Fruit fly (Drosophila melanogaster) whole organism, embryonic: ENCODE measurements around the gene CG18598.
A peak's percentile ranks its signal among the peaks of the same experiment; 100 is the strongest.

Experiments
- Atf6 ChIP-seq: fragments of 200-800 bp; sonication (Bioruptor generic); IDR thresholded peaks from 2 replicates; pipeline ENCODE4 v1.3.6; 2022; ENCODE audit warnings: missing biosample characterization, missing genetic modification characterization
- B-H1 ChIP-seq: fragments of 200-800 bp; sonication (Bioruptor generic); IDR thresholded peaks from 3 replicates; pipeline ENCODE4 v1.3.6; 2022; ENCODE audit warnings: missing biosample characterization, missing genetic modification characterization
- CG10267 ChIP-seq: fragments of 200-800 bp; sonication (Bioruptor generic); optimal IDR thresholded peaks from 2 replicates; lab custom pipeline; 2018; ENCODE audit warnings: missing biosample characterization, mild to moderate bottlenecking, missing genetic modification characterization, moderate library complexity
- CG11093 ChIP-seq: fragments of 200-800 bp; sonication (Bioruptor generic); IDR thresholded peaks from 3 replicates; pipeline ENCODE4 v1.3.6; 2022; ENCODE audit warnings: missing biosample characterization, missing genetic modification characterization
- CG11560 ChIP-seq: fragments of 200-800 bp; sonication (Bioruptor generic); IDR thresholded peaks from 3 replicates; pipeline ENCODE4 v1.3.6; 2022; ENCODE audit warnings: missing biosample characterization, missing genetic modification characterization
- CG12299 ChIP-seq: fragments of 200-800 bp; sonication (Bioruptor generic); optimal IDR thresholded peaks from 2 replicates; lab custom pipeline; 2018; ENCODE audit warnings: missing biosample characterization, mild to moderate bottlenecking, missing genetic modification characterization
- CG1233 ChIP-seq: fragments of 200-800 bp; sonication (Bioruptor generic); optimal IDR thresholded peaks from 4 replicates; lab custom pipeline; 2018; ENCODE audit warnings: missing biosample characterization, mild to moderate bottlenecking, missing genetic modification characterization
- CG12744 ChIP-seq: fragments of 200-800 bp; sonication (Bioruptor generic); optimal IDR thresholded peaks from 2 replicates; lab custom pipeline; 2016; ENCODE audit warnings: missing biosample characterization, missing genetic modification characterization
- CG13287 ChIP-seq: fragments of 200-800 bp; sonication (Bioruptor generic); IDR thresholded peaks from 2 replicates; pipeline ENCODE4 v1.3.6; 2022; ENCODE audit warnings: missing biosample characterization, missing genetic modification characterization; ENCODE audit not compliant: partially characterized antibody
- CG14860 ChIP-seq: fragments of 200-800 bp; sonication (Bioruptor generic); IDR thresholded peaks from 3 replicates; pipeline ENCODE4 v1.3.6; 2022; ENCODE audit warnings: missing biosample characterization, missing genetic modification characterization; ENCODE audit not compliant: partially characterized antibody
- CG15011 ChIP-seq: fragments of 200-800 bp; sonication (Bioruptor generic); optimal IDR thresholded peaks from 3 replicates; lab custom pipeline; 2018; ENCODE audit warnings: missing biosample characterization, mild to moderate bottlenecking, missing genetic modification characterization
- CG1529 ChIP-seq: fragments of 200-800 bp; sonication (Bioruptor generic); optimal IDR thresholded peaks from 3 replicates; lab custom pipeline; 2018; ENCODE audit warnings: missing biosample characterization, missing genetic modification characterization
- CG1792 ChIP-seq: fragments of 200-800 bp; sonication (Bioruptor generic); optimal IDR thresholded peaks from 2 replicates; lab custom pipeline; 2016; ENCODE audit warnings: missing biosample characterization, missing genetic modification characterization
- CG18764 ChIP-seq: fragments of 200-800 bp; sonication (Bioruptor generic); optimal IDR thresholded peaks from 3 replicates; lab custom pipeline; 2016; ENCODE audit warnings: missing biosample characterization, missing genetic modification characterization
- CG30020 ChIP-seq: fragments of 200-800 bp; optimal IDR thresholded peaks from 2 replicates; lab custom pipeline; 2019; ENCODE audit warnings: missing biosample characterization, mild to moderate bottlenecking, missing genetic modification characterization, moderate library complexity
- CG3726 ChIP-seq: fragments of 200-800 bp; sonication (Bioruptor generic); IDR thresholded peaks from 3 replicates; pipeline ENCODE4, ENCODE4 v1.3.6; 2022; ENCODE audit warnings: missing biosample characterization, missing genetic modification characterization
- CG4360 ChIP-seq: fragments of 200-800 bp; sonication (Bioruptor generic); IDR thresholded peaks from 2 replicates; pipeline ENCODE4 v1.3.6; 2022; ENCODE audit warnings: missing biosample characterization, missing genetic modification characterization
- CG6765 ChIP-seq: fragments of 200-800 bp; sonication (Bioruptor generic); optimal IDR thresholded peaks from 3 replicates; lab custom pipeline; 2017; ENCODE audit warnings: missing biosample characterization, mild to moderate bottlenecking, missing genetic modification characterization
- CG7357 ChIP-seq: fragments of 200-800 bp; sonication (Bioruptor generic); IDR thresholded peaks from 3 replicates; pipeline ENCODE4 v1.3.6; 2022; ENCODE audit warnings: missing biosample characterization, missing genetic modification characterization
- HLH4C ChIP-seq: fragments of 200-800 bp; sonication (Bioruptor generic); IDR thresholded peaks from 3 replicates; pipeline ENCODE4 v1.3.6; 2022; ENCODE audit warnings: missing biosample characterization, missing genetic modification characterization; ENCODE audit not compliant: partially characterized antibody
- HLHmδ ChIP-seq: fragments of 200-800 bp; sonication (Bioruptor generic); optimal IDR thresholded peaks from 2 replicates; lab custom pipeline; 2018; ENCODE audit warnings: missing biosample characterization, mild to moderate bottlenecking, missing genetic modification characterization, moderate library complexity
- Hr78 ChIP-seq, 2 experiments: fragments of 200-800 bp in 1 of 2; fragments of >200 bp in 1 of 2; sonication (Bioruptor generic) in 1 of 2; optimal IDR thresholded peaks; 2 replicates each; lab custom pipeline; 2017 to 2019; ENCODE audit warnings: missing biosample characterization in 2 of 2, missing genetic modification characterization in 2 of 2, mild to moderate bottlenecking in 1 of 2, moderate library complexity in 1 of 2
- Kr ChIP-seq: fragments of 200-800 bp; sonication (Bioruptor generic); optimal IDR thresholded peaks from 2 replicates; lab custom pipeline; 2017; ENCODE audit warnings: missing biosample characterization, mild to moderate bottlenecking, missing genetic modification characterization
- Lim3 ChIP-seq: fragments of 200-800 bp; sonication (Bioruptor generic); IDR thresholded peaks from 2 replicates; pipeline ENCODE4 v1.3.6; 2022; ENCODE audit warnings: missing biosample characterization, missing genetic modification characterization
- Lpt ChIP-seq: fragments of >200 bp; optimal IDR thresholded peaks from 2 replicates; lab custom pipeline; 2018; ENCODE audit warnings: missing biosample characterization, missing genetic modification characterization
- MTF-1 ChIP-seq: fragments of 200-800 bp; sonication (Bioruptor generic); optimal IDR thresholded peaks from 2 replicates; lab custom pipeline; 2018; ENCODE audit warnings: missing biosample characterization, mild to moderate bottlenecking, missing genetic modification characterization, borderline replicate concordance
- Opbp ChIP-seq: fragments of 200-800 bp; sonication (Bioruptor generic); IDR thresholded peaks from 3 replicates; pipeline ENCODE4 v1.3.6; 2022; ENCODE audit warnings: missing biosample characterization, missing genetic modification characterization; ENCODE audit not compliant: partially characterized antibody
- Ravus ChIP-seq: fragments of 200-800 bp; sonication (Bioruptor generic); IDR thresholded peaks from 2 replicates; pipeline ENCODE4 v1.3.6; 2022; ENCODE audit warnings: missing biosample characterization, missing genetic modification characterization
- Sry-δ ChIP-seq: fragments of 200-800 bp; sonication (Bioruptor generic); optimal IDR thresholded peaks from 2 replicates; lab custom pipeline; 2016; ENCODE audit warnings: missing biosample characterization, missing genetic modification characterization
- TFAM ChIP-seq: fragments of 200-800 bp; sonication (Bioruptor generic); optimal IDR thresholded peaks from 2 replicates; lab custom pipeline; 2017; ENCODE audit warnings: missing biosample characterization, missing genetic modification characterization, inconsistent platforms
- ab ChIP-seq: fragments of 200-800 bp; sonication (Bioruptor generic); optimal IDR thresholded peaks from 2 replicates; lab custom pipeline; 2016; ENCODE audit warnings: missing biosample characterization, missing genetic modification characterization
- ac ChIP-seq: fragments of 200-800 bp; sonication (Bioruptor generic); optimal IDR thresholded peaks from 3 replicates; lab custom pipeline; 2017; ENCODE audit warnings: missing biosample characterization, mild to moderate bottlenecking, missing genetic modification characterization
- ara ChIP-seq: fragments of 200-800 bp; sonication (Bioruptor generic); IDR thresholded peaks from 2 replicates; pipeline ENCODE4 v1.3.6; 2022; ENCODE audit warnings: missing biosample characterization, missing genetic modification characterization
- bsh ChIP-seq, 2 experiments: fragments of 200-800 bp; sonication (Bioruptor generic); optimal IDR thresholded peaks; 2 replicates each; lab custom pipeline; 2017 to 2018; ENCODE audit warnings: mild to moderate bottlenecking in 2 of 2, missing biosample characterization in 2 of 2, missing genetic modification characterization in 2 of 2, moderate library complexity in 1 of 2
- dati ChIP-seq: fragments of 200-800 bp; sonication (Bioruptor generic); IDR thresholded peaks from 2 replicates; pipeline ENCODE4 v1.3.6; 2022; ENCODE audit warnings: missing biosample characterization, missing genetic modification characterization
- dysf ChIP-seq: fragments of 200-800 bp; sonication (Bioruptor generic); IDR thresholded peaks from 3 replicates; pipeline ENCODE4 v1.3.6; 2022; ENCODE audit warnings: missing biosample characterization, missing genetic modification characterization
- en ChIP-seq: fragments of 200-800 bp; sonication (Bioruptor generic); optimal IDR thresholded peaks from 2 replicates; lab custom pipeline; 2016; ENCODE audit warnings: missing biosample characterization, missing genetic modification characterization
- esg ChIP-seq: fragments of 200-800 bp; sonication (Bioruptor generic); conservative IDR thresholded peaks from 2 replicates; pipeline ENCODE4 v1.3.6; 2022; ENCODE audit warnings: missing biosample characterization, missing genetic modification characterization
- fd102C ChIP-seq: fragments of 200-800 bp; sonication (Bioruptor generic); optimal IDR thresholded peaks from 2 replicates; lab custom pipeline; 2018; ENCODE audit warnings: missing biosample characterization, mild to moderate bottlenecking, missing genetic modification characterization, moderate library complexity
- fu2 ChIP-seq: fragments of 200-800 bp; sonication (Bioruptor generic); optimal IDR thresholded peaks from 2 replicates; lab custom pipeline; 2016; ENCODE audit warnings: missing biosample characterization, missing genetic modification characterization
- h ChIP-seq: fragments of >200 bp; optimal IDR thresholded peaks from 2 replicates; lab custom pipeline; 2017
- kni ChIP-seq: fragments of 200-800 bp; sonication (Bioruptor generic); optimal IDR thresholded peaks from 3 replicates; lab custom pipeline; 2017; ENCODE audit warnings: mild to moderate bottlenecking, missing biosample characterization, missing genetic modification reagents, missing genetic modification characterization
- lov ChIP-seq, 2 experiments: fragments of 200-800 bp in 1 of 2; fragments of >200 bp in 1 of 2; sonication (Bioruptor generic) in 1 of 2; IDR thresholded peaks in 1 of 2; optimal IDR thresholded peaks in 1 of 2; 2 replicates in 1 of 2; 3 replicates in 1 of 2; pipeline versions ENCODE4 v1.3.6 to Lab custom; 2017 to 2022; ENCODE audit warnings: missing biosample characterization in 1 of 2, missing genetic modification characterization in 1 of 2
- mld ChIP-seq: fragments of 200-800 bp; sonication (Bioruptor generic); IDR thresholded peaks from 3 replicates; pipeline ENCODE4 v1.3.6; 2022; ENCODE audit warnings: missing biosample characterization, missing genetic modification characterization; ENCODE audit not compliant: partially characterized antibody
- pan ChIP-seq, 4 experiments: fragments of >200 bp in 3 of 4; fragments of 200-800 bp in 1 of 4; sonication (Bioruptor generic) in 1 of 4; optimal IDR thresholded peaks in 3 of 4; IDR thresholded peaks in 1 of 4; 2 replicates each; pipeline versions ENCODE4 v1.3.6 to Lab custom; 2017 to 2022; ENCODE audit warnings: missing biosample characterization in 2 of 4, missing genetic modification characterization in 2 of 4, mixed read lengths in 1 of 4
- pzg ChIP-seq: fragments of 200-800 bp; sonication (Bioruptor generic); optimal IDR thresholded peaks from 3 replicates; lab custom pipeline; 2018; ENCODE audit warnings: missing biosample characterization, mild to moderate bottlenecking, missing genetic modification characterization, moderate library complexity
- sr ChIP-seq: fragments of 200-800 bp; sonication (Bioruptor generic); IDR thresholded peaks from 3 replicates; pipeline ENCODE4 v1.3.6; 2022; ENCODE audit warnings: missing biosample characterization, missing genetic modification characterization
- wek ChIP-seq: fragments of 200-800 bp; sonication (Bioruptor generic); optimal IDR thresholded peaks from 3 replicates; lab custom pipeline; 2018; ENCODE audit warnings: missing biosample characterization, mild to moderate bottlenecking, missing genetic modification characterization, moderate library complexity

CG18598 gene

dm6 chr3R:18244171-18245043 is 6.5 kb upstream of the CG18598 start (continued):
- TF ChIP-seq mld (GFP tag; lab: Robert Waterston, UW) (no peak), CG11560 (tag; lab: Robert Waterston, UW) (no peak), Sry-δ (GFP tag; lab: Kevin White, UChicago) (no peak), CG12299 (no peak), wek (no peak), dysf (GFP tag; lab: Robert Waterston, UW) (peak; percentile 41; the same call in 1 of the 3 replicates), CG15011 (GFP tag; lab: Kevin White, UChicago) (no peak), Hr78 (GFP tag; optimal IDR thresholded peaks at IDR 0.05; lab: Kevin White, UChicago) (peak in 1 of 2 experiments; percentile 59), h (lab: Kevin White, UChicago) (no peak), Lpt (no peak), Kr (no peak), CG14860 (no peak), fu2 (GFP tag; lab: Kevin White, UChicago) (no peak), CG4360 (GFP tag; lab: Robert Waterston, UW) (peak; percentile 25; the same call in 1 of the 2 replicates), CG12744 (GFP tag; lab: Kevin White, UChicago) (no peak), CG30020 (tag; lab: Kevin White, UChicago) (no peak), ab (GFP tag; lab: Kevin White, UChicago) (no peak), Ravus (GFP tag; lab: Robert Waterston, UW) (no peak), pan (optimal IDR thresholded peaks at IDR 0.05; lab: Kevin White, UChicago) (no peak), pan (GFP tag; optimal IDR thresholded peaks at IDR 0.05 in 1 of 2, IDR thresholded peaks at IDR 0.05 in 1 of 2) (no peak), CG18764 (GFP tag; lab: Kevin White, UChicago) (no peak), CG10267 (tag; lab: Kevin White, UChicago) (no peak), pzg (GFP tag; lab: Kevin White, UChicago) (peak; percentile 8), en (GFP tag; lab: Kevin White, UChicago) (no peak), sr (GFP tag; lab: Robert Waterston, UW) (no peak; the same call in 2 of the 3 replicates), Lim3 (no peak), ac (GFP tag; lab: Kevin White, UChicago) (no peak), ara (GFP tag; lab: Robert Waterston, UW) (no peak), Opbp (GFP tag; lab: Robert Waterston, UW) (no peak), bsh (GFP tag; optimal IDR thresholded peaks at IDR 0.05; lab: Kevin White, UChicago) (no peak), CG7357 (GFP tag; lab: Robert Waterston, UW) (no peak), CG6765 (GFP tag; lab: Kevin White, UChicago) (no peak), CG1792 (GFP tag; lab: Kevin White, UChicago) (no peak), CG1529 (no peak), CG1233 (GFP tag; lab: Kevin White, UChicago) (no peak), dati (GFP tag; lab: Robert Waterston, UW) (no peak), esg (no peak), HLH4C (GFP tag; lab: Robert Waterston, UW) (no peak), CG13287 (0 out of 2 replicates have a peak, but pooled peaks have one; percentile 29), CG11093 (GFP tag; lab: Robert Waterston, UW) (no peak), TFAM (GFP tag; lab: Kevin White, UChicago) (no peak), fd102C (GFP tag; lab: Kevin White, UChicago) (no peak), MTF-1 (GFP tag; lab: Kevin White, UChicago) (no peak), kni (GFP tag; lab: Kevin White, UChicago) (no peak), HLHmδ (no peak), CG3726 (0 out of 3 replicates have a peak, but pooled peaks have one; percentile 19), Atf6 (no peak), B-H1 (no peak), lov (optimal IDR thresholded peaks at IDR 0.05; lab: Kevin White, UChicago) (no peak), lov (GFP tag; IDR thresholded peaks at IDR 0.05; lab: Robert Waterston, UW) (no peak)
